Worm (Caenorhabditis elegans): ENCODE results near the gene srw-79.
A peak's percentile ranks its signal among the peaks of the same experiment; 100 is the strongest.

srw-79 gene

DNA sequence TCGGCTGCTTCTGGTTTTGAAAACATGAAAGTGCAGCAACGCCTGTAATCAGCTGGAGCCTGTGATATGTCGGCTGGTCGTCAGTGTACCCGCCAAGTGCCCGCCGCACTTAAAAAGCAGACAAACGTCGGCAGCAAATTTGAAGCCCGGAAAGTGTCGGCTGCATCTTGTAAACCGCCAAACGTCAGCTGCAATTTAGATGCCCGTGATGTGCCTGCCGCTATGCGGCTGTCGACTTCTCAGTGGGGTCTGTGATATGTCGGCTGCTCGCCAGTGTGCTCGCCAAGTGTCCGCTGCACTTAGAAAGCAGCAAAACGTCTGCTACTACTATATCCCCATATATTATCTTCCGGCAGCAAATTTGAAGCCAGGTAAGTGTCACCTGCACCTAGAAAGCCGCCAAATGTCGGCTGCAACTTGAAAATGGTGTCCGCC, 40.6 kb downstream of the srw-79 start:
- peak; percentile 22 for TF ChIP-seq Y55F3AM.14 (GFP tag; optimal IDR thresholded peaks at IDR 0.05)
- no peak for TF ChIP-seq egl-27 (tag; optimal IDR thresholded peaks at IDR 0.05)
- peak; percentile 3 for TF ChIP-seq lin-13 (GFP tag; optimal IDR thresholded peaks at IDR 0.05)
- TF ChIP-seq lin-11 (tag; optimal IDR thresholded peaks at IDR 0.05): no peak
- TF ChIP-seq R02D3.7 (tag; optimal IDR thresholded peaks at IDR 0.05): no peak
- TF ChIP-seq snpc-4 (tag; optimal IDR thresholded peaks at IDR 0.05): peak; percentile 52

DNA sequence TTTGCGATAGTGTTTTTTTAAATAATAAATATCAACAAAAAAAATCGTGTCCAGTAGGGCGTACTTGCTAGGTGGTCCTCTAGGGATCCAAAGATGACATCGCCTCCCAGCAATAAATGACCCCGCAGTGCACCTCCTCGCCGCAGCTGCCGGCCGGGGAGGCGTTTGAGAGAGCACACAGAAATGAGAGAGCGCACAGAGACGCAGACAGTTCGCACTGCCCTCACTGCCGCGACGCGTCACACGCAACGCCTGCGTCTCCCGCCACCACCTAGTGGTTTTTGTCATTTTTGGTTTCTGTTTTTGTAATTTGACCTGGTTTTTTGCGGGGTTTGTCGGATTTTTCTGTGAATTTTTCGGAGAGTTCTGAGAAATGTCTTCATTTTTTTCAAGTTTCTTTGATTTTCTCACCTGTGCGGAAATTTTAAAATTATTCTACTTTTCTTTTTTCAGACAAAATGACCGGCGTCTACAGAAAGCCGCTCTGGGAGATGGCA, 41.4 kb downstream of the srw-79 start, which contains the start of gene lido-7:
TSS of gene lido-7 (plus strand) at position 447 of the 497 bp plus-strand sequence.
- peak in 1 of 2 experiments; percentile 53 for TF ChIP-seq lsy-2 (tag; optimal IDR thresholded peaks at IDR 0.05)
- TF ChIP-seq F13H6.1 (tag; optimal IDR thresholded peaks at IDR 0.05): peak; percentile 69
- peak; percentile 36 for TF ChIP-seq lin-13 (GFP tag; optimal IDR thresholded peaks at IDR 0.05)
- peak; percentile 42 for TF ChIP-seq nhr-129 (tag; optimal IDR thresholded peaks at IDR 0.05)
- peak; percentile 41 for TF ChIP-seq unc-55 (GFP tag; optimal IDR thresholded peaks at IDR 0.05)
- peak; percentile 27 for TF ChIP-seq gmeb-1 (tag; optimal IDR thresholded peaks at IDR 0.05)
- no peak for TF ChIP-seq nhr-23 (tag; optimal IDR thresholded peaks at IDR 0.05)
- no peak for TF ChIP-seq skn-1 (tag; optimal IDR thresholded peaks at IDR 0.05)
- TF ChIP-seq R02D3.7 (tag; optimal IDR thresholded peaks at IDR 0.05): no peak
- peak; percentile 76 for TF ChIP-seq sma-9 (GFP tag; optimal IDR thresholded peaks at IDR 0.05)
- no peak for TF ChIP-seq sma-9 (tag; optimal IDR thresholded peaks at IDR 0.05)
- TF ChIP-seq crh-2 (tag; optimal IDR thresholded peaks at IDR 0.05): peak; percentile 34
- peak; percentile 23 for TF ChIP-seq C34F6.9 (tag; optimal IDR thresholded peaks at IDR 0.05)

DNA sequence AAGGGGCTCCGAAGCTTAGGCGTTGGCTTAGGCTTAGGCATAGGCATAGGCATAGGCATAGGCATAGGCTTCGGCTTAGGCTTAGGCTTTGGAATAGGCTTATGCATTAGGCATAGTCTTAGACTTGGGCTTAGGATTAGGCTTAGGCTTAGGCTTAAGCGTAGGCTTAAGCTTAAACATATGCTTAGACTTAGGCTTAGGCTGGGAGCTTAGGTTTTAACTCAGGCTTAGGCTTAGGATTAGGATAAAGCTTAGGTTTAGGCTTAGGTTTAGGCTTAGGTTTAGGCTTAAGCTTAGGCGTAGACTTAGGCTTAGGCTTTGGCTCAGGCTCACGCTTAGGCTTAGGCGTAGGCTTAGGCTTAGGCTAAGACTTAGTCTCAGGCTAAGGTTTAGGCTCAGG, 43.6 kb downstream of the srw-79 start:
- no peak for TF ChIP-seq F13H6.1 (tag; optimal IDR thresholded peaks at IDR 0.05)

DNA sequence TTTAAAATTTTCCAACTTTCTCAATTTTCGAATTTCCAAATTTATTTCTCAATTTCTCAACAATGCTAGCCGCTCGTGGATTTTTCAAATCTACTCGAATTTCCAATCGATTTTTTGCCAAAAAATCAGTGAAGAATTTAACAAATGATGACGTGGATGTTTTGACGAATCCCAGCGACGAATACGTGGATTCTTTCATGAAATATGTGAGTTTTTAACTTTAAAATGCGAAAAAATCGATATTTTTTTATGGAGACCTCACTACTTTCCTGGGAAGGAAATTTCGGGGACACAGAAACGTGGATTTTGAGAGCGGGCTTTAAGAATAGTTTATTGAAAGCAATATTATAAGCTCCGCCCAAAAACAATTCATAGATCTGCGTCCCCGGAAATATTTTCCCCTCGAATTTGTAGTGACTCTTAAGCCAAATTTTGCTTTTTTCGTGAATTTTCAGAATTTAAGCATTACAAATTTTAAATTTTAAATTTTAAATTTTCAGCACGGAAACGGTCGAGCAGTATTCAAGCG, 45.1 kb downstream of the srw-79 start, which contains the start of gene K08A2.2:
TSS of gene K08A2.2 (plus strand) at position 51 of the 529 bp plus-strand sequence.
- TF ChIP-seq nhr-21 (tag; optimal IDR thresholded peaks at IDR 0.05): no peak
- peak; percentile 17 for TF ChIP-seq unc-55 (GFP tag; optimal IDR thresholded peaks at IDR 0.05)

DNA sequence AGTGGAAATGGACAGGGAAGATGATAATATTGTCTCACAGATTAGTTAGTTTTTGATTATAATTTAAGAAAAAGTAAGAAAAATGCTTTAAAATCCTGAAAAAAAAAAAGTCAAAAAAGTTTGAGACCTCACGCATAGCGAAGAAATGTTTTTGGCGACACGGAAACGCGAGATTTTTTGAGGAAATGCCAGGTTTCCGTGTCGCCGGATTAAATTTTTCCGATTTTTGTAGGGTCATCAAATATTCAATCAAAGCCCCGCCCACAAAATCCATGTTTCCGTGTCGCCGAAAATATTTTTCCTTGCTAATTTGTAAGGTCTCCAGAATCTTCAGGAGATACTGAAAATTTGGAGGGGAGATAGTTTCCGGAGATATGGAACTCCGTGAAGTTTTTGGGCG, 45.8 kb downstream of the srw-79 start:
- TF ChIP-seq blmp-1 (tag; optimal IDR thresholded peaks at IDR 0.05; ENCODE audit: insufficient read depth): no peak
- no peak for TF ChIP-seq nhr-129 (tag; optimal IDR thresholded peaks at IDR 0.05)
- no peak for TF ChIP-seq lin-13 (GFP tag; optimal IDR thresholded peaks at IDR 0.05)
- TF ChIP-seq ztf-4 (tag; optimal IDR thresholded peaks at IDR 0.05): no peak

DNA sequence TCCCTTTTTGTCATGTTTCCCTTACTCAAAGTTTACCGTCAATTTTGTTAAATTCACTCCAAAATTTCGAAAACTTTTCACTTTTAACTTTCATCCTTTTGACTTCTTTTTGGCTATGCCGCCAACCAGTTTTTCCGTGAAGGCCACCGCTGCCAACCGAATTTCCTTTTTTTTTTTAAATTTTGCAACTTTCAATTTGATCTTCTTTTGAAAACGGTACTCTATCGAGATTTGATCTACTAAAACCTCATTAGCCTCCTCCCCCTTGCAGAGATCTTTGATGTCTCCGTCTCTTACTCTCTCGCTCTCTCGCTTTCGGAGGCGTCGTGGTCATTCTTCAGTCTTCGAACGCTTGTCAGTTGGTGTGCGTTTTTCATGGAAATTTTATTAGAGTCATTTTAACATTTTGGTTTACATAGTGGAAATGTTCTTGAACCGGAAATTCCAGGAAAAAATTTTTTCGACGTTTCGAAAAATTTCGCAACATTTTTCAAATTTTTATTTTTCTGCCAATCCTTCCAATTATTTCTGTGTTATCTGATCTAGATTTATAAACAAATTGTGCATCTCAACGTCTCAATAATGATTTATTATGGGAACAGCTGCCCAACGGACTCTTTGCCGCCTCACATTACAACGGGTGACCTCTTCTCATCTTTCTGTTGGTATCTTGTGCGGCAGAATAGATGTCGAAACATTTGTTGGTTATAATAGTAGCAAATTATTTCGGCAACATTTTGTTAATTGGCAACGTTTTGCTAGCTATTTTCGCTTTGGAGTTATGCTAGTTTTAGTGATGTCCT, 48.3 kb downstream of the srw-79 start:
- TF ChIP-seq sem-4 (tag; optimal IDR thresholded peaks at IDR 0.05) (no peak), ztf-1 (GFP tag; conservative IDR thresholded peaks at IDR 0.05) (no peak), unc-39 (tag; optimal IDR thresholded peaks at IDR 0.05) (no peak), R02D3.7 (tag; optimal IDR thresholded peaks at IDR 0.05) (no peak), lin-39 (tag; optimal IDR thresholded peaks at IDR 0.05) (no peak), ZK546.5 (tag; optimal IDR thresholded peaks at IDR 0.05) (no peak), dmd-4 (tag; optimal IDR thresholded peaks at IDR 0.05) (no peak), nhr-23 (tag; optimal IDR thresholded peaks at IDR 0.05) (no peak), blmp-1 (tag; optimal IDR thresholded peaks at IDR 0.05; ENCODE audit: insufficient read depth) (peak; percentile 86), lsy-2 (tag; optimal IDR thresholded peaks at IDR 0.05) (peak in 1 of 2 experiments; percentile 3), unc-62 (GFP tag; optimal IDR thresholded peaks at IDR 0.05) (no peak), fos-1 (tag; optimal IDR thresholded peaks at IDR 0.05) (no peak), elt-1 (tag; optimal IDR thresholded peaks at IDR 0.05) (no peak), lin-11 (tag; optimal IDR thresholded peaks at IDR 0.05) (no peak), skn-1 (tag; optimal IDR thresholded peaks at IDR 0.05) (no peak), nhr-21 (tag; optimal IDR thresholded peaks at IDR 0.05) (no peak), ceh-82 (tag; optimal IDR thresholded peaks at IDR 0.05) (no peak), crh-2 (tag; optimal IDR thresholded peaks at IDR 0.05) (no peak), peb-1 (tag; optimal IDR thresholded peaks at IDR 0.05) (no peak), Y55F3AM.14 (GFP tag; optimal IDR thresholded peaks at IDR 0.05) (no peak), nhr-11 (tag; optimal IDR thresholded peaks at IDR 0.05) (no peak), nhr-237 (tag; optimal IDR thresholded peaks at IDR 0.05) (no peak), unc-55 (GFP tag; optimal IDR thresholded peaks at IDR 0.05) (peak; percentile 7), nhr-12 (tag; optimal IDR thresholded peaks at IDR 0.05) (no peak), sma-9 (GFP tag; optimal IDR thresholded peaks at IDR 0.05) (peak; percentile 17), sma-9 (tag; optimal IDR thresholded peaks at IDR 0.05) (no peak), ceh-16 (tag; optimal IDR thresholded peaks at IDR 0.05) (peak; percentile 64), gmeb-1 (tag; optimal IDR thresholded peaks at IDR 0.05) (no peak), ztf-11 (tag; optimal IDR thresholded peaks at IDR 0.05) (no peak), nhr-25 (tag; optimal IDR thresholded peaks at IDR 0.05) (peak; percentile 43), alr-1 (tag; optimal IDR thresholded peaks at IDR 0.05) (no peak), mdl-1 (tag; optimal IDR thresholded peaks at IDR 0.05) (no peak)

Data from whole organism, L2 larva.